Worm (Caenorhabditis elegans) whole organism, L4/young adult: ENCODE results near the gene H04M03.12.

Experiments
- W03F9.2 ChIP-seq: fragments of 150-350 bp; optimal IDR thresholded peaks from 2 replicates; lab custom pipeline; 2014; ENCODE audit warnings: missing biosample characterization, missing genetic modification characterization
- dao-5 ChIP-seq: sonication (generic microtip); optimal IDR thresholded peaks from 2 replicates; lab custom pipeline; 2016; ENCODE audit warnings: missing genotype, missing genetic modification characterization, moderate library complexity, missing compliant biosample characterization
- him-1 ChIP-seq: sonication (generic microtip); optimal IDR thresholded peaks from 2 replicates; lab custom pipeline; 2016; ENCODE audit warnings: missing genotype, missing genetic modification reagents, missing genetic modification characterization, missing compliant biosample characterization

DNA sequence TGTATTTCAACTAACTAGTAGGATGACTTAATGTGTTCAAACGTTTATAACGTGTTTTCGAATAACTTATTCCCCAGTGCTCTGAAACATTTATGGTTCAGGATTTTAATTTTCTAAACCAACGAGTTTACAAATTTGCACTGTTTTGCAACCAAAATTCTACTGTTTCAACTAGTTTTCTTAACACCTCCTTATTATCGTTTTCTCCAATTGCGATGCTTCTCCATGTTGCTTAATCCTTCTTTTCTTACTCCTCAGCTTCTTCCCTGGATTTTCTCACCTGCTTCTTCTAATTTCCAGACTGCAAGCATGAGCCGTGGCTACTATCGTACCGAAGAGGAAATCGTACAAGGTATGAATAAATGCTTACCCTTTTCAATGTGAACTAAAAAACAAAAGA lies 27.2 kb upstream of the H04M03.12 start, which contains the start of gene lin-33:
- TF ChIP-seq him-1 (tag; lab: Kevin White, UChicago) = no peak
- no peak for TF ChIP-seq W03F9.2 (tag; lab: Kevin White, UChicago)
- no peak for TF ChIP-seq dao-5 (tag; lab: Kevin White, UChicago)
